Fruit fly (Drosophila melanogaster): ENCODE results near the gene CG43322.

The CG43322 gene

dm6 chr2L:7023614-7024259 is 10.5 kb downstream of the CG43322 start, which contains the start of gene Gart:
Gene Gart (minus strand): TSS chr2L:7023898.
- TF ChIP-seq noc (tag; optimal IDR thresholded peaks at IDR 0.05): peak; percentile 80

- TF ChIP-seq noc (tag; optimal IDR thresholded peaks at IDR 0.05): no peak
Measured at dm6 chr2L:7025247-7025646, 12.1 kb downstream of the CG43322 start.

dm6 chr2L:7026308-7026707 is 13.1 kb downstream of the CG43322 start:
- no peak for TF ChIP-seq noc (tag; optimal IDR thresholded peaks at IDR 0.05)

- no peak for TF ChIP-seq noc (tag; optimal IDR thresholded peaks at IDR 0.05)
Measured at dm6 chr2L:7026988-7027908, 14.1 kb downstream of the CG43322 start, which contains the start of the genes CG31908 and MME1. Gene CG31908 (minus strand): TSS chr2L:7027389. Gene MME1 (plus strand): TSS chr2L:7027526.

dm6 chr2L:7028440-7028839 is 15.2 kb downstream of the CG43322 start:
- no peak for TF ChIP-seq noc (tag; optimal IDR thresholded peaks at IDR 0.05)

dm6 chr2L:7028990-7029389 is 15.8 kb downstream of the CG43322 start:
- no peak for TF ChIP-seq noc (tag; optimal IDR thresholded peaks at IDR 0.05)

dm6 chr2L:7032517-7032951 is 19.3 kb downstream of the CG43322 start, which contains the start of the genes Rab30 and Caper:
Gene Rab30 (minus strand): TSS chr2L:7032606.
Gene Caper (plus strand): TSS chr2L:7032721.
- peak; percentile 16 for TF ChIP-seq noc (tag; optimal IDR thresholded peaks at IDR 0.05)

dm6 chr2L:7033100-7033675 is 20.0 kb downstream of the CG43322 start:
- TF ChIP-seq noc (tag; optimal IDR thresholded peaks at IDR 0.05): no peak

dm6 chr2L:7037773-7038327 is 24.7 kb downstream of the CG43322 start, which contains the start of gene milt:
Gene milt (plus strand): TSS chr2L:7037823.
- no peak for TF ChIP-seq noc (tag; optimal IDR thresholded peaks at IDR 0.05)

dm6 chr2L:7038404-7039341 is 25.5 kb downstream of the CG43322 start:
- TF ChIP-seq noc (tag; optimal IDR thresholded peaks at IDR 0.05): no peak

- peak; percentile 72 for TF ChIP-seq noc (tag; optimal IDR thresholded peaks at IDR 0.05)
Measured at dm6 chr2L:7039342-7039684, 26.1 kb downstream of the CG43322 start.

dm6 chr2L:7042150-7042811 is 29.1 kb downstream of the CG43322 start:
- peak; percentile 64 for TF ChIP-seq noc (tag; optimal IDR thresholded peaks at IDR 0.05)

dm6 chr2L:7043039-7043905 is 30.1 kb downstream of the CG43322 start:
- TF ChIP-seq noc (tag; optimal IDR thresholded peaks at IDR 0.05): peak; percentile 46

Data from whole organism, larva.